Fruit fly (Drosophila melanogaster) whole organism, embryonic: ENCODE measurements around the gene CG14410.

Experiments
- B-H2 ChIP-seq: fragments of 200-800 bp; sonication (Bioruptor generic); optimal IDR thresholded peaks from 2 replicates; lab custom pipeline; 2018; ENCODE audit warnings: missing biosample characterization, mild to moderate bottlenecking, missing genetic modification characterization
- Blimp-1 ChIP-seq: fragments of 200-800 bp; sonication (Bioruptor generic); optimal IDR thresholded peaks from 3 replicates; lab custom pipeline; 2018; ENCODE audit warnings: missing biosample characterization, missing genetic modification characterization, mild to moderate bottlenecking, moderate library complexity, missing genetic modification reagents
- C15 ChIP-seq: fragments of 200-800 bp; sonication (Bioruptor generic); IDR thresholded peaks from 3 replicates; pipeline ENCODE4 v1.3.6; 2022; ENCODE audit warnings: missing biosample characterization, missing genetic modification characterization
- CG10366 ChIP-seq: fragments of 200-800 bp; sonication (Bioruptor generic); IDR thresholded peaks from 2 replicates; pipeline ENCODE4 v1.3.6; 2022; ENCODE audit warnings: missing biosample characterization, missing genetic modification characterization
- CG11398 ChIP-seq: fragments of 200-800 bp; sonication (Bioruptor generic); optimal IDR thresholded peaks from 2 replicates; lab custom pipeline; 2016; ENCODE audit warnings: missing biosample characterization, missing genetic modification characterization
- CG12942 ChIP-seq: fragments of 200-800 bp; sonication (Bioruptor generic); optimal IDR thresholded peaks from 3 replicates; lab custom pipeline; 2016; ENCODE audit warnings: missing biosample characterization, missing genetic modification characterization
- CG13624 ChIP-seq: fragments of 200-800 bp; sonication (Bioruptor generic); optimal IDR thresholded peaks from 2 replicates; lab custom pipeline; 2016; ENCODE audit warnings: missing biosample characterization, missing genetic modification characterization
- CG15011 ChIP-seq: fragments of 200-800 bp; sonication (Bioruptor generic); optimal IDR thresholded peaks from 3 replicates; lab custom pipeline; 2018; ENCODE audit warnings: missing biosample characterization, mild to moderate bottlenecking, missing genetic modification characterization
- CG1529 ChIP-seq: fragments of 200-800 bp; sonication (Bioruptor generic); optimal IDR thresholded peaks from 3 replicates; lab custom pipeline; 2018; ENCODE audit warnings: missing biosample characterization, missing genetic modification characterization
- CG18476 ChIP-seq: fragments of 200-800 bp; sonication (Bioruptor generic); optimal IDR thresholded peaks from 2 replicates; lab custom pipeline; 2016; ENCODE audit warnings: missing biosample characterization, mild to moderate bottlenecking, missing genetic modification characterization
- CG18619 ChIP-seq: fragments of 200-800 bp; sonication (Bioruptor generic); optimal IDR thresholded peaks from 3 replicates; lab custom pipeline; 2017; ENCODE audit warnings: missing biosample characterization, mild to moderate bottlenecking, missing genetic modification characterization
- CG30403 ChIP-seq: fragments of 200-800 bp; sonication (Bioruptor generic); optimal IDR thresholded peaks from 3 replicates; lab custom pipeline; 2016; ENCODE audit warnings: missing biosample characterization, missing genetic modification characterization
- CG30431 ChIP-seq: fragments of 200-800 bp; sonication (Bioruptor generic); optimal IDR thresholded peaks from 2 replicates; lab custom pipeline; 2017; ENCODE audit warnings: missing biosample characterization, missing genetic modification characterization
- CG31388 ChIP-seq: fragments of 200-800 bp; sonication (Bioruptor generic); optimal IDR thresholded peaks from 2 replicates; lab custom pipeline; 2016; ENCODE audit warnings: missing biosample characterization, missing genetic modification characterization
- CG34422 ChIP-seq: fragments of 200-800 bp; sonication (Bioruptor generic); IDR thresholded peaks from 3 replicates; pipeline ENCODE4 v1.3.6; 2022; ENCODE audit warnings: missing biosample characterization, missing genetic modification characterization
- CG6175 ChIP-seq: fragments of 200-800 bp; sonication (Bioruptor generic); IDR thresholded peaks from 3 replicates; pipeline ENCODE4 v1.3.6; 2022; ENCODE audit warnings: missing biosample characterization, missing genetic modification characterization
- CG6254 ChIP-seq: fragments of 200-800 bp; sonication (Bioruptor generic); optimal IDR thresholded peaks from 3 replicates; lab custom pipeline; 2017; ENCODE audit warnings: mild to moderate bottlenecking, missing biosample characterization, missing genetic modification reagents, missing genetic modification characterization
- CG7745 ChIP-seq: fragments of 200-800 bp; sonication (Bioruptor generic); optimal IDR thresholded peaks from 2 replicates; lab custom pipeline; 2018; ENCODE audit warnings: missing biosample characterization, mild to moderate bottlenecking, missing genetic modification characterization, moderate library complexity
- CG8359 ChIP-seq: fragments of 200-800 bp; sonication (Bioruptor generic); optimal IDR thresholded peaks from 2 replicates; lab custom pipeline; 2017; ENCODE audit warnings: missing biosample characterization, mild to moderate bottlenecking, missing genetic modification characterization, borderline replicate concordance
- CG9437 ChIP-seq: fragments of 200-800 bp; sonication (Bioruptor generic); optimal IDR thresholded peaks from 2 replicates; lab custom pipeline; 2018; ENCODE audit warnings: missing biosample characterization, mild to moderate bottlenecking, missing genetic modification characterization
- Camta ChIP-seq: fragments of 200-800 bp; sonication (Bioruptor generic); optimal IDR thresholded peaks from 2 replicates; lab custom pipeline; 2016; ENCODE audit warnings: missing biosample characterization, missing genetic modification characterization
- Chrac-16 ChIP-seq: fragments of 200-800 bp; sonication (Bioruptor generic); optimal IDR thresholded peaks from 3 replicates; lab custom pipeline; 2016; ENCODE audit warnings: missing biosample characterization, missing genetic modification characterization
- Dp ChIP-seq: fragments of 200-800 bp; sonication (Bioruptor generic); optimal IDR thresholded peaks from 2 replicates; lab custom pipeline; 2018; ENCODE audit warnings: missing biosample characterization, mild to moderate bottlenecking, missing genetic modification characterization, moderate library complexity
- ERR ChIP-seq: fragments of 200-800 bp; sonication (Bioruptor generic); optimal IDR thresholded peaks from 2 replicates; lab custom pipeline; 2016; ENCODE audit warnings: missing biosample characterization, missing genetic modification characterization
- Ets97D ChIP-seq: fragments of 200-800 bp; sonication (Bioruptor generic); optimal IDR thresholded peaks from 3 replicates; lab custom pipeline; 2016; ENCODE audit warnings: missing biosample characterization, missing genetic modification characterization
- Hr3 ChIP-seq: fragments of 200-800 bp; sonication (Bioruptor generic); optimal IDR thresholded peaks from 3 replicates; lab custom pipeline; 2016; ENCODE audit warnings: missing biosample characterization, missing genetic modification characterization
- Hr39 ChIP-seq: fragments of >200 bp; optimal IDR thresholded peaks from 2 replicates; lab custom pipeline; 2017
- Kr ChIP-seq: fragments of 200-800 bp; sonication (Bioruptor generic); optimal IDR thresholded peaks from 2 replicates; lab custom pipeline; 2017; ENCODE audit warnings: missing biosample characterization, mild to moderate bottlenecking, missing genetic modification characterization
- Lpt ChIP-seq: fragments of >200 bp; optimal IDR thresholded peaks from 2 replicates; lab custom pipeline; 2018; ENCODE audit warnings: missing biosample characterization, missing genetic modification characterization
- MTF-1 ChIP-seq: fragments of 200-800 bp; sonication (Bioruptor generic); optimal IDR thresholded peaks from 2 replicates; lab custom pipeline; 2018; ENCODE audit warnings: missing biosample characterization, mild to moderate bottlenecking, missing genetic modification characterization, borderline replicate concordance
- Mad ChIP-seq: fragments of 200-800 bp; sonication (Bioruptor generic); optimal IDR thresholded peaks from 2 replicates; lab custom pipeline; 2016; ENCODE audit warnings: missing biosample characterization, missing genetic modification characterization
- Nf-YA ChIP-seq: fragments of 200-800 bp; sonication (Bioruptor generic); IDR thresholded peaks from 2 replicates; pipeline ENCODE4 v1.3.6; 2022; ENCODE audit warnings: missing biosample characterization, missing genetic modification characterization
- Opbp ChIP-seq: fragments of 200-800 bp; sonication (Bioruptor generic); IDR thresholded peaks from 3 replicates; pipeline ENCODE4 v1.3.6; 2022; ENCODE audit warnings: missing biosample characterization, missing genetic modification characterization; ENCODE audit not compliant: partially characterized antibody
- Trl ChIP-seq, 3 experiments: fragments of >200 bp in 2 of 3; fragments of 200-800 bp in 1 of 3; sonication (Bioruptor generic) in 1 of 3; optimal IDR thresholded peaks; 2 replicates in 1 of 3; 3 replicates in 2 of 3; lab custom pipeline; 2016 to 2017; ENCODE audit warnings: missing biosample characterization in 1 of 3, missing genetic modification characterization in 1 of 3
- amos ChIP-seq: fragments of 200-800 bp; sonication (Bioruptor generic); IDR thresholded peaks from 2 replicates; pipeline ENCODE4 v1.3.6; 2022; ENCODE audit warnings: missing biosample characterization, missing genetic modification characterization; ENCODE audit not compliant: partially characterized antibody
- ash1 ChIP-seq: fragments of 200-800 bp; sonication (Bioruptor generic); optimal IDR thresholded peaks from 2 replicates; lab custom pipeline; 2018; ENCODE audit warnings: missing biosample characterization, mild to moderate bottlenecking, missing genetic modification characterization
- bcd ChIP-seq: fragments of 200-800 bp; sonication (Bioruptor generic); optimal IDR thresholded peaks from 2 replicates; lab custom pipeline; 2017; ENCODE audit warnings: missing biosample characterization, mild to moderate bottlenecking, missing genetic modification characterization
- br ChIP-seq: fragments of >200 bp; optimal IDR thresholded peaks from 2 replicates; lab custom pipeline; 2017
- chm ChIP-seq: fragments of 200-800 bp; sonication (Bioruptor generic); IDR thresholded peaks from 2 replicates; pipeline ENCODE4 v1.3.6; 2022; ENCODE audit warnings: missing biosample characterization, missing genetic modification characterization
- croc ChIP-seq: fragments of 200-800 bp; sonication (Bioruptor generic); conservative IDR thresholded peaks from 3 replicates; pipeline ENCODE4 v1.3.6; 2022; ENCODE audit warnings: missing biosample characterization, missing genetic modification characterization
- dmrt99B ChIP-seq: fragments of 200-800 bp; sonication (Bioruptor generic); optimal IDR thresholded peaks from 2 replicates; lab custom pipeline; 2018; ENCODE audit warnings: missing biosample characterization, mild to moderate bottlenecking, missing genetic modification characterization, moderate library complexity
- ems ChIP-seq: fragments of 200-800 bp; sonication (Bioruptor generic); optimal IDR thresholded peaks from 3 replicates; lab custom pipeline; 2016; ENCODE audit warnings: missing biosample characterization, missing genetic modification characterization
- en ChIP-seq: fragments of 200-800 bp; sonication (Bioruptor generic); optimal IDR thresholded peaks from 2 replicates; lab custom pipeline; 2016; ENCODE audit warnings: missing biosample characterization, missing genetic modification characterization
- esg ChIP-seq: fragments of 200-800 bp; sonication (Bioruptor generic); conservative IDR thresholded peaks from 2 replicates; pipeline ENCODE4 v1.3.6; 2022; ENCODE audit warnings: missing biosample characterization, missing genetic modification characterization
- eyg ChIP-seq: fragments of 200-800 bp; sonication (Bioruptor generic); optimal IDR thresholded peaks from 3 replicates; lab custom pipeline; 2016; ENCODE audit warnings: missing biosample characterization, missing genetic modification characterization
- gro ChIP-seq: fragments of 200-800 bp; sonication (Bioruptor generic); optimal IDR thresholded peaks from 2 replicates; lab custom pipeline; 2016; ENCODE audit warnings: missing biosample characterization, missing genetic modification characterization
- ham ChIP-seq: fragments of 200-800 bp; sonication (Bioruptor generic); IDR thresholded peaks from 2 replicates; pipeline ENCODE4 v1.3.6; 2022; ENCODE audit warnings: missing biosample characterization, missing genetic modification characterization
- insv ChIP-seq, 2 experiments: fragments of 200-800 bp; sonication (Bioruptor generic); optimal IDR thresholded peaks; 3 replicates each; lab custom pipeline; 2016 to 2018; ENCODE audit warnings: missing biosample characterization in 2 of 2, missing genetic modification characterization in 2 of 2
- pfk ChIP-seq: fragments of 200-800 bp; sonication (Bioruptor generic); optimal IDR thresholded peaks from 2 replicates; lab custom pipeline; 2018; ENCODE audit warnings: missing biosample characterization, mild to moderate bottlenecking, missing genetic modification characterization, moderate library complexity
- sug ChIP-seq: fragments of 200-800 bp; optimal IDR thresholded peaks from 2 replicates; lab custom pipeline; 2019; ENCODE audit warnings: missing biosample characterization, mild to moderate bottlenecking, missing genetic modification characterization, moderate library complexity
- wor ChIP-seq: fragments of 200-800 bp; sonication (Bioruptor generic); IDR thresholded peaks from 2 replicates; pipeline ENCODE4 v1.3.6; 2022; ENCODE audit warnings: missing biosample characterization, missing genetic modification characterization

The CG14410 gene

dm6 chrX:14832562-14833303 is 3.8 kb upstream of the CG14410 start, which contains the start of gene CG14411 (continued):
- no peak for TF ChIP-seq Hr3 (GFP tag; lab: Kevin White, UChicago)
- TF ChIP-seq Blimp-1 (GFP tag; lab: Kevin White, UChicago): no peak
- TF ChIP-seq gro (GFP tag; lab: Kevin White, UChicago): no peak
- TF ChIP-seq CG7745 (tag; lab: Kevin White, UChicago): no peak
- TF ChIP-seq CG6254 (GFP tag; lab: Kevin White, UChicago): no peak
- TF ChIP-seq CG9437 (GFP tag; lab: Kevin White, UChicago): no peak
- no peak for TF ChIP-seq Kr (GFP tag; lab: Kevin White, UChicago)
- TF ChIP-seq croc (GFP tag; lab: Robert Waterston, UW): no peak
- TF ChIP-seq Ets97D (GFP tag; lab: Kevin White, UChicago): peak; percentile 53
- no peak for TF ChIP-seq CG31388
- no peak for TF ChIP-seq Mad (GFP tag; lab: Kevin White, UChicago)
- peak in 1 of 2 experiments; percentile 11 for TF ChIP-seq insv (GFP tag; optimal IDR thresholded peaks at IDR 0.05; lab: Kevin White, UChicago)
- TF ChIP-seq CG1529 (GFP tag; lab: Kevin White, UChicago): no peak
- no peak for TF ChIP-seq CG11398
- no peak for TF ChIP-seq Hr39 (lab: Kevin White, UChicago)
- TF ChIP-seq CG10366 (GFP tag; lab: Robert Waterston, UW): no peak
- TF ChIP-seq ERR (GFP tag; lab: Kevin White, UChicago): no peak
- no peak for TF ChIP-seq CG13624 (GFP tag; lab: Kevin White, UChicago)
- no peak for TF ChIP-seq wor
- TF ChIP-seq Lpt (GFP tag; lab: Kevin White, UChicago): no peak
- no peak for TF ChIP-seq eyg (GFP tag; lab: Kevin White, UChicago)
- no peak for TF ChIP-seq CG8359
- no peak for TF ChIP-seq ham
- no peak for TF ChIP-seq Camta (GFP tag; lab: Kevin White, UChicago)
- TF ChIP-seq C15 (GFP tag; lab: Robert Waterston, UW): no peak
- TF ChIP-seq dmrt99B (tag; lab: Kevin White, UChicago): no peak
- peak; percentile 91 for TF ChIP-seq pfk (GFP tag; lab: Kevin White, UChicago)
- no peak for TF ChIP-seq chm (GFP tag; lab: Robert Waterston, UW)
- TF ChIP-seq CG18476 (GFP tag; lab: Kevin White, UChicago): no peak
- peak; percentile 47; the same call in 1 of the 3 replicates for TF ChIP-seq Opbp
- no peak for TF ChIP-seq Nf-YA (GFP tag; lab: Robert Waterston, UW)
- no peak for TF ChIP-seq esg (GFP tag; lab: Robert Waterston, UW)
- TF ChIP-seq amos (GFP tag; lab: Robert Waterston, UW): peak; percentile 48
- no peak for TF ChIP-seq CG30403 (GFP tag; lab: Kevin White, UChicago)
- TF ChIP-seq ash1 (GFP tag; lab: Kevin White, UChicago): no peak
- no peak for TF ChIP-seq CG12942 (GFP tag; lab: Kevin White, UChicago)
- TF ChIP-seq MTF-1: no peak
- TF ChIP-seq en (GFP tag; lab: Kevin White, UChicago): no peak
- TF ChIP-seq Dp: no peak
- TF ChIP-seq CG34422: peak; percentile 66; the same call in 2 of the 3 replicates
- no peak for TF ChIP-seq Trl (optimal IDR thresholded peaks at IDR 0.05; lab: Kevin White, UChicago)
- TF ChIP-seq Trl (GFP tag; optimal IDR thresholded peaks at IDR 0.05; lab: Kevin White, UChicago): no peak
- TF ChIP-seq bcd (GFP tag; lab: Kevin White, UChicago): no peak
- no peak for TF ChIP-seq CG15011 (GFP tag; lab: Kevin White, UChicago)
- no peak for TF ChIP-seq br (lab: Kevin White, UChicago)
- TF ChIP-seq CG30431: no peak
- no peak for TF ChIP-seq CG6175 (GFP tag; lab: Robert Waterston, UW)
- TF ChIP-seq ems (GFP tag; lab: Kevin White, UChicago): no peak
- TF ChIP-seq CG18619 (GFP tag; lab: Kevin White, UChicago): no peak
- TF ChIP-seq B-H2 (GFP tag; lab: Kevin White, UChicago): no peak
- no peak for TF ChIP-seq sug (tag; lab: Kevin White, UChicago)
- TF ChIP-seq Chrac-16: no peak
